Worm (Caenorhabditis elegans): ENCODE results near the gene chin-1.
A peak's percentile ranks its signal among the peaks of the same experiment; 100 is the strongest.
"Not testable (repeated sequence)": the region's sequence is repeated elsewhere in the genome, so short reads cannot be mapped to it uniquely, and the experiment has no call there.

Gene chin-1

DNA sequence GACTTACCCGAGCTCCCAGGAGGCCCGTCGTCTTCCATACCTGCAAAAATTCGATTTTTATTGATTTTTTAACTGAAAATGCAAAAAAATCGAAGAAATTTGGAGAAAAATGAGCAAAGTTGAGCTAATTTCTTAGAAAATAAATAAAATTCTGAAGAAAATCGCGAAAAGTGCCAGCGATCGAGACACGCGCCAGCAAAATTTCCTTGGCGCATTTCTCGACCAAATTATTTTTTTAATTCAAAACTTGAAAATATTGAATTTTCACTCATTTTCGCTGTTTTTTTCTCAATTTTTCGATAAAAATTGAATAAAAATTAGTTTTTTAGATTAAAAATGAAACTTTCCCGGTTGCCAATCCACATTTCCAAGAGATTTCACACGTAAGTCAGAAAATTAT, at the start of gene chin-1, which contains the start of gene BE0003N10.1:
chin-1 (minus strand) TSS at position 40 of the 400 bp plus-strand sequence.
BE0003N10.1 (plus strand) TSS at position 320 of the 400 bp plus-strand sequence.
- TF ChIP-seq med-1 (GFP tag; optimal IDR thresholded peaks at IDR 0.05; ENCODE audit: insufficient read depth): no peak

DNA sequence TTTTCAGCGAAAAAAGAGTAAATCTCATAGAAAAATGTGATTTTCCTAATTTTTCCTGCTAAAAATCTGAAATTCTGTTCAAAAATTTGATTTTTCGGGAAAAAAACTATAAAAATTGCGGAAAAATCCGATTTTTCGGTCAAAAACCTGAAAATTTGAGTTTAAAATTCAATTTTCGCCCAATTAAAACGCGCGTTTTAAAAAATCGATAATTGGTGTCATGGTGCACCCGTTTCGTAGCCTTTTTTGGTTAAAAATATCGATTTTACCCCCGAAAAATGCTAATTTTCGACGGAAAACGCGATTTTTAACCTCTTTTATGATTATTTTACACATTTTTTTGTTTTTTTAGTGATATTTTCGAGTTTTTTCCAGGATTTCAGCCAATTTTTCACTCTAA, 48.0 kb upstream of the chin-1 start:
- TF ChIP-seq med-1 (GFP tag; optimal IDR thresholded peaks at IDR 0.05; ENCODE audit: insufficient read depth) (no peak), T22C8.4 (GFP tag; IDR thresholded peaks at IDR 0.05) (peak; percentile 69)

DNA sequence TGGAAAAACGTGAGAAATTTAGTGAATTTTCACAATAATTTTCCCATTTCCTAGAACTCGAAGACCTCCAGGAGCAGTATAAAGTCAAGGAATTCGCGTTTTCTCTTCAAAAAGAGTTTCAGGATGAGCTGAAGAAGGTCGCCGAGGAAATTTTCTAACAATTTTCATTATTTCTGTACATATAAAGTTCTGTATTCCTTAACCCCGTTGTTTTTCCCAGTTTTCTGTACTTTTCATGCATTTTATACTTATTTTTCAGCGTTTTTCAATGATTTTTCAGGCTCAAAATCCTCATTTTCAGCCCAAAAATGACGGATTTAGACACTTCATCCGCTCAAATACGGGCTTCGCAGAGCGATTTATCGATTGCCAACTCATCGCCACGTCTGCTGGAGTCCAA, 44.1 kb upstream of the chin-1 start, which contains the start of gene par-2:
par-2 (plus strand) TSS at position 301 of the 400 bp plus-strand sequence.
- TF ChIP-seq ref-1 (GFP tag; conservative IDR thresholded peaks at IDR 0.05): no peak
- TF ChIP-seq tab-1 (GFP tag; IDR thresholded peaks at IDR 0.05): no peak
- TF ChIP-seq flt-1 (GFP tag; IDR thresholded peaks at IDR 0.05): no peak
- TF ChIP-seq med-1 (GFP tag; optimal IDR thresholded peaks at IDR 0.05; ENCODE audit: insufficient read depth): no peak
- no peak for TF ChIP-seq cog-1 (tag; optimal IDR thresholded peaks at IDR 0.05)
- no peak for TF ChIP-seq klf-2 (GFP tag; conservative IDR thresholded peaks at IDR 0.05)
- no peak for TF ChIP-seq T22C8.4 (GFP tag; IDR thresholded peaks at IDR 0.05)
- TF ChIP-seq ztf-23 (GFP tag; IDR thresholded peaks at IDR 0.05): no peak
- no peak for TF ChIP-seq ztf-29 (GFP tag; IDR thresholded peaks at IDR 0.05)

DNA sequence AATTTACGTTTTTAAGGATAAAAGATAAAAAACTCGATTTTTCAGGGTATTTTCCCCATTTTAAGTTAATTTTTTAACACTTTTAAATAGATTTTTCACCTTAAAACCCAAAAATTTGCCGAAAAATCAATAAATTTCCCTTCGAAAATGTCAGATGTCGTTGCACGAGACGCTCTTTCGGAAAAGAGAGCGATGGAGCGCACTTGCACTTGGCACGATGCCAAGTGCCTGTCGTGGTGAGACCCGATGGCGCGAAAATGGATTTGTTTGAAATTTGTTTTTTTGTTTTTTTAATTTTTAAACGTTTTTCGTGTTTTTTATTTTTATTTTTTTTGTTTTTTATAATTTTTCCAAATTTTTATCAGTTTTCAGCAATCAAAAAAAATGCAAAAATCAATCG, 43.5 kb upstream of the chin-1 start, which contains the start of the genes rab-18 and kbp-4:
rab-18 (minus strand) TSS at position 240 of the 400 bp plus-strand sequence.
kbp-4 (plus strand) TSS at position 366 of the 400 bp plus-strand sequence.
- TF ChIP-seq med-1 (GFP tag; optimal IDR thresholded peaks at IDR 0.05; ENCODE audit: insufficient read depth) (no peak), ztf-23 (GFP tag; IDR thresholded peaks at IDR 0.05) (0 out of 2 replicates have a peak, but pooled peaks have one; percentile 40), ztf-29 (GFP tag; IDR thresholded peaks at IDR 0.05) (no peak), T22C8.4 (GFP tag; IDR thresholded peaks at IDR 0.05) (peak; percentile 71), flt-1 (GFP tag; IDR thresholded peaks at IDR 0.05) (peak; percentile 61; the same call in 1 of the 2 replicates), tab-1 (GFP tag; IDR thresholded peaks at IDR 0.05) (no peak), ref-1 (GFP tag; conservative IDR thresholded peaks at IDR 0.05) (no peak), cog-1 (tag; optimal IDR thresholded peaks at IDR 0.05) (peak; percentile 68), klf-2 (GFP tag; conservative IDR thresholded peaks at IDR 0.05) (no peak)

DNA sequence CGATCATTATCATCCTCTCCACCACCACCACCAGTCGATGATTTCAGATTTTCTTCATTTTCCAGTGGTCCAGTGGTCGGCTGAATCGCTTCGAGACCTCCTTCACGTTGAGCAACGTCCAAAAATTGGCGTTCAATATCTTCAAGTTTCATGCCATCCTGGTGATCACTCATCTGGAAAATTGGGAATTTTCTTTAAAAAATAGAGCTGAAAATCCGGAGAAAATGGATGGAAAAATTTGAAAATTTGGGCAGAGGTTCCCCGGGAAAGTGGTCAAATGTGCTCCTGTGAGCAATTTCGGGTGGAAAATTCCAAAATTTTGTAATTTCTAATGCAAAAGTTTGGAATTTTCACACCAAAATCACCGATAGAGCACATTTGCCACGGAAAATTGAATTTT, 39.4 kb upstream of the chin-1 start, which contains the start of gene uaf-1:
uaf-1 (minus strand) TSS at position 173 of the 400 bp plus-strand sequence.
- TF ChIP-seq klf-2 (GFP tag; conservative IDR thresholded peaks at IDR 0.05); cog-1 (tag; optimal IDR thresholded peaks at IDR 0.05); ztf-23 (GFP tag; IDR thresholded peaks at IDR 0.05): not testable (repeated sequence)

DNA sequence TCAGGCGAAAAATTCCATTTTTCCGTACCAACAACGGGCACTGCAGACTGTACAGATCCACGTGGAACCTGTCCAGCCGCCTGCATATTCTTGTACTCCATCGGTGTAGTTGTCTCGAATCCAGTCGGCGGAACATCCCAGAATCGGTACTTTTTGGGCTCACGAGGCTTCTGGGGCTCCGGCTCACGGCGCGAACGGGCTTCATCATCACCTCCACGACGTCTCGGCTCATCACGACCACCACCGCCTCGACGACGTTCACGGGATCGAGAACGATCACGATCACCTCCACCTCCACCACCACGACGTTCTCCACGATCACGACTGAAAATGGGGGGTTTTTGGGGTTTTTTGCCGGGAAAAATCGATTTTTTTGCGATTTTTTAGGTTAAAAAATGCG, 37.1 kb upstream of the chin-1 start:
- TF ChIP-seq T22C8.4 (GFP tag; IDR thresholded peaks at IDR 0.05): no peak
- TF ChIP-seq tab-1 (GFP tag; IDR thresholded peaks at IDR 0.05): no peak
- TF ChIP-seq ref-1 (GFP tag; conservative IDR thresholded peaks at IDR 0.05): no peak
- TF ChIP-seq ztf-29 (GFP tag; IDR thresholded peaks at IDR 0.05): no peak
- no peak for TF ChIP-seq flt-1 (GFP tag; IDR thresholded peaks at IDR 0.05)
- TF ChIP-seq cog-1 (tag; optimal IDR thresholded peaks at IDR 0.05): no peak
- no peak for TF ChIP-seq klf-2 (GFP tag; conservative IDR thresholded peaks at IDR 0.05)
- no peak for TF ChIP-seq med-1 (GFP tag; optimal IDR thresholded peaks at IDR 0.05; ENCODE audit: insufficient read depth)
- no peak for TF ChIP-seq ztf-23 (GFP tag; IDR thresholded peaks at IDR 0.05)

DNA sequence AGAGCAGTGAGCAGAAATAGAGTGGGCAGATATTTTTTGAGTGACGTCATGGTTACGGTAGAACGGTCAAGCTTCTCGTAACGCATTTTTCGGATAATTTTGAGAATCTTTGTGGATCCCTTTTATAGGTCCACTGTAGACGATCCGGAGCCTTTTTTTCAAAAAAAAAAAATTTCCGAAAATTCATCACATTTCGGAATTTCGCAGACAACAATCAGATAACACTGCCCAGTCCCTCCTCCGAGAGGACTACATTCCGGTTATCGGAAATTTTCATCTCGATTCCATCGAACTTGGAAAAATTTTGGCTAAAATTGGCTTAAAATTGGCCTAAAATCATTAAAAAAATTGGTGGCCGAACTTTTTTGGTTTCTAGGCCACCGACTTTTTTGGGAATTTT, 22.9 kb upstream of the chin-1 start, which contains the start of gene BE0003N10.6:
BE0003N10.6 (minus strand) TSS at position 101 of the 400 bp plus-strand sequence.
- TF ChIP-seq ref-1 (GFP tag; conservative IDR thresholded peaks at IDR 0.05): no peak
- no peak for TF ChIP-seq flt-1 (GFP tag; IDR thresholded peaks at IDR 0.05)
- no peak for TF ChIP-seq ztf-29 (GFP tag; IDR thresholded peaks at IDR 0.05)
- TF ChIP-seq tab-1 (GFP tag; IDR thresholded peaks at IDR 0.05): no peak
- TF ChIP-seq med-1 (GFP tag; optimal IDR thresholded peaks at IDR 0.05; ENCODE audit: insufficient read depth): no peak
- no peak for TF ChIP-seq klf-2 (GFP tag; conservative IDR thresholded peaks at IDR 0.05)
- no peak for TF ChIP-seq T22C8.4 (GFP tag; IDR thresholded peaks at IDR 0.05)
- no peak for TF ChIP-seq cog-1 (tag; optimal IDR thresholded peaks at IDR 0.05)
- TF ChIP-seq ztf-23 (GFP tag; IDR thresholded peaks at IDR 0.05): no peak

DNA sequence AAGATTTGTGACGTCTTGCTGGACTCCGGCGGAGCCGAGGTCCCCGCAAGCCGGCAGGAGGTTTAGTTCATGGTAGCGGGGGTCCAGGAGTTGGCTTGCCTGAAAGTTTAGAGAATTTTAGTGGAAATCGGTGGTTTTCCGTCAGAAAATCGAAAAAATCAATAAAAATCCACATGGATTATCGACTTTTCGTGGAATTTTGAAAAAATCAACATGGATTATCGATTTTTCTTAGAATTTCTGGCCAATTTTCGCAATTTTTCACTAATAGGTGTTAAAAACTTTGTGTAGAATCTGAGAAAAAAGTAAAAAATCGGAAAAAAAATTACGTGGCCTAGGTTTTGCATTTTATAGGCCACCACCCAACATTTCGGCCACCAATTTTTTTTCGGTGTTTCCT, 21.9 kb upstream of the chin-1 start:
- TF ChIP-seq ztf-29 (GFP tag; IDR thresholded peaks at IDR 0.05) (no peak), klf-2 (GFP tag; conservative IDR thresholded peaks at IDR 0.05) (no peak), ref-1 (GFP tag; conservative IDR thresholded peaks at IDR 0.05) (no peak), cog-1 (tag; optimal IDR thresholded peaks at IDR 0.05) (no peak), tab-1 (GFP tag; IDR thresholded peaks at IDR 0.05) (no peak), ztf-23 (GFP tag; IDR thresholded peaks at IDR 0.05) (no peak), T22C8.4 (GFP tag; IDR thresholded peaks at IDR 0.05) (no peak), flt-1 (GFP tag; IDR thresholded peaks at IDR 0.05) (no peak), med-1 (GFP tag; optimal IDR thresholded peaks at IDR 0.05; ENCODE audit: insufficient read depth) (no peak)

DNA sequence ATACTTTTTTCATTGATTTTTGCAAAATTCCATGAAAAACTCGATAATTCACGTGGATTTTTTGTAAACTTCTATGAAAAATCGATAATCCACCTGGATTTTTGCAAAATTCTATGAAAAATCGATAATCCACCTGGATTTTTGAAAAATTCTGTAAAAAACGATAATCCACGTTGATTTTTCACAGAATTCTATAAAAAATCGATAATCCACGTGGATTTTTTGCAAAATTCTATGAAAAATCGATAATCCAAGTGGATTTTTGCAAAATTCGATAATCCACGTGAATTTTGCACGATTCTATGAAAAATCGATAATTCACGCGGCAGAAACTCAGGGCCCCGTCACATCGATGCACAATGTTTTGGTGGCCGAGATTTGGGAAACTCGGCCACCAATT, 21.1 kb upstream of the chin-1 start:
- TF ChIP-seq T22C8.4 (GFP tag; IDR thresholded peaks at IDR 0.05): peak; percentile 84
- TF ChIP-seq flt-1 (GFP tag; IDR thresholded peaks at IDR 0.05): no peak

DNA sequence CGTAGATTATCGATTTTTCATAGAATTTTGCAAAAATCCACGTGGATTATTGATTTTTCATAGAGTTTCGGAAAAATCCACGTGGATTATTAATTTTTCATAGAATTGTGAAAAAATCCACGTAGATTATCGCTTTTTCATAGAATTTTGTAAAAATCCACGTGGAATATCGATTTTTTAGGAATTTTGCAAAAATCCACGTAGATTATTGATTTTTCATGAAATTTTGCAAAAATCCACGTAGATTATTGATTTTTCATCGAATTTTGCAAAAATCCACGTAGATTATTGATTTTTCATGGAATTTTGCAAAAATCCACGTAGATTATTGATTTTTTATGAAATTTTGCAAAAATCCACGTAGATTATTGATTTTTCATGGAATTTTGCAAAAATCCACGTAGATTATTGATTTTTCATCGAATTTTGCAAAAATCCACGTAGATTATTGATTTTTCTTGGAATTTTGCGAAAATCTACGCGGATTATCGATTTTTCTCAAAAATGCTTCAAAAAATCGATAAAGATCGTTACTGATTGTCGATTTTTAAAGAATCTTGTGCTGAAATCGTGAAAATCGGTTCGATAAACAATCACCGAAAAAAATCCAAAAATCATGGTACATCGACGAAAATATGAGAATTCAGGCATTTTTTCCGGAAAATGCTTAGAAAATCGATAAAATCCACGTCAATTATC, 20.1 kb upstream of the chin-1 start:
- peak; percentile 54 for TF ChIP-seq T22C8.4 (GFP tag; IDR thresholded peaks at IDR 0.05)

Data from whole organism, midembryonic.